Fruit fly (Drosophila melanogaster) whole organism, embryonic: ENCODE results near the gene Klp67A.

Experiments
- CG1024 ChIP-seq: fragments of 200-800 bp; sonication (Bioruptor generic); IDR thresholded peaks from 2 replicates; pipeline ENCODE4 v1.3.6; 2022; ENCODE audit warnings: missing biosample characterization, missing genetic modification characterization
- CG10321 ChIP-seq: fragments of 200-800 bp; sonication (Bioruptor generic); IDR thresholded peaks from 2 replicates; pipeline ENCODE4 v1.3.6; 2022; ENCODE audit warnings: missing biosample characterization, missing genetic modification characterization
- CG10654 ChIP-seq: fragments of 200-800 bp; sonication (Bioruptor generic); optimal IDR thresholded peaks from 2 replicates; lab custom pipeline; 2016; ENCODE audit warnings: missing biosample characterization, missing genetic modification characterization
- CG11398 ChIP-seq: fragments of 200-800 bp; sonication (Bioruptor generic); optimal IDR thresholded peaks from 2 replicates; lab custom pipeline; 2016; ENCODE audit warnings: missing biosample characterization, missing genetic modification characterization
- CG13123 ChIP-seq: fragments of 200-800 bp; sonication (Bioruptor generic); optimal IDR thresholded peaks from 2 replicates; lab custom pipeline; 2016; ENCODE audit warnings: missing biosample characterization, missing genetic modification characterization
- CG14441 ChIP-seq: fragments of 200-800 bp; sonication (Bioruptor generic); IDR thresholded peaks from 2 replicates; pipeline ENCODE4 v1.3.6; 2022; ENCODE audit warnings: missing biosample characterization, missing genetic modification characterization
- CG14860 ChIP-seq: fragments of 200-800 bp; sonication (Bioruptor generic); IDR thresholded peaks from 3 replicates; pipeline ENCODE4 v1.3.6; 2022; ENCODE audit warnings: missing biosample characterization, missing genetic modification characterization; ENCODE audit not compliant: partially characterized antibody
- CG16779 ChIP-seq: fragments of 200-800 bp; sonication (Bioruptor generic); IDR thresholded peaks from 2 replicates; pipeline ENCODE4 v1.3.6; 2022; ENCODE audit warnings: missing biosample characterization, missing genetic modification characterization
- CG18764 ChIP-seq: fragments of 200-800 bp; sonication (Bioruptor generic); optimal IDR thresholded peaks from 3 replicates; lab custom pipeline; 2016; ENCODE audit warnings: missing biosample characterization, missing genetic modification characterization
- CG2129 ChIP-seq: fragments of 200-800 bp; sonication (Bioruptor generic); IDR thresholded peaks from 2 replicates; pipeline ENCODE4 v1.3.6; 2022; ENCODE audit warnings: missing biosample characterization, missing genetic modification characterization; ENCODE audit not compliant: partially characterized antibody
- CG2199 ChIP-seq: fragments of 200-800 bp; sonication (Bioruptor generic); IDR thresholded peaks from 3 replicates; pipeline ENCODE4 v1.3.6; 2022; ENCODE audit warnings: missing biosample characterization, missing genetic modification characterization
- CG2712 ChIP-seq: fragments of 200-800 bp; optimal IDR thresholded peaks from 3 replicates; lab custom pipeline; 2019; ENCODE audit warnings: missing biosample characterization, mild to moderate bottlenecking, missing genetic modification characterization, moderate library complexity
- CG32532 ChIP-seq: fragments of 200-800 bp; sonication (Bioruptor generic); IDR thresholded peaks from 2 replicates; pipeline ENCODE4 v1.3.6; 2022; ENCODE audit warnings: missing biosample characterization, missing genetic modification characterization
- CG34224 ChIP-seq: fragments of 200-800 bp; sonication (Bioruptor generic); IDR thresholded peaks from 3 replicates; pipeline ENCODE4 v1.3.6; 2022; ENCODE audit warnings: missing biosample characterization, missing genetic modification characterization; ENCODE audit not compliant: partially characterized antibody
- CG34376 ChIP-seq: fragments of 200-800 bp; sonication (Bioruptor generic); optimal IDR thresholded peaks from 2 replicates; lab custom pipeline; 2018; ENCODE audit warnings: missing biosample characterization, mild to moderate bottlenecking, missing genetic modification characterization
- CG4282 ChIP-seq: fragments of 200-800 bp; sonication (Bioruptor generic); optimal IDR thresholded peaks from 2 replicates; lab custom pipeline; 2016; ENCODE audit warnings: missing biosample characterization, missing genetic modification characterization
- CG4424 ChIP-seq: fragments of 200-800 bp; sonication (Bioruptor generic); optimal IDR thresholded peaks from 3 replicates; lab custom pipeline; 2016; ENCODE audit warnings: missing biosample characterization, missing genetic modification characterization
- CG5180 ChIP-seq: fragments of 200-800 bp; sonication (Bioruptor generic); optimal IDR thresholded peaks from 3 replicates; lab custom pipeline; 2017; ENCODE audit warnings: missing biosample characterization, missing genetic modification characterization, mild to moderate bottlenecking, moderate library complexity, missing genetic modification reagents
- CG6175 ChIP-seq: fragments of 200-800 bp; sonication (Bioruptor generic); IDR thresholded peaks from 3 replicates; pipeline ENCODE4 v1.3.6; 2022; ENCODE audit warnings: missing biosample characterization, missing genetic modification characterization
- CG7271 ChIP-seq: fragments of 200-800 bp; sonication (Bioruptor generic); optimal IDR thresholded peaks from 2 replicates; lab custom pipeline; 2018; ENCODE audit warnings: missing biosample characterization, mild to moderate bottlenecking, missing genetic modification characterization, moderate library complexity
- CG7372 ChIP-seq: fragments of 200-800 bp; sonication (Bioruptor generic); IDR thresholded peaks from 2 replicates; pipeline ENCODE4 v1.3.6; 2022; ENCODE audit warnings: missing biosample characterization, missing genetic modification characterization
- CG7786 ChIP-seq: fragments of 200-800 bp; sonication (Bioruptor generic); optimal IDR thresholded peaks from 2 replicates; lab custom pipeline; 2016; ENCODE audit warnings: missing biosample characterization, missing genetic modification characterization
- D19A ChIP-seq: fragments of 200-800 bp; optimal IDR thresholded peaks from 3 replicates; lab custom pipeline; 2019; ENCODE audit warnings: missing biosample characterization, mild to moderate bottlenecking, missing genetic modification characterization, moderate library complexity
- Dbx ChIP-seq: fragments of 200-800 bp; sonication (Bioruptor generic); IDR thresholded peaks from 3 replicates; pipeline ENCODE4 v1.3.6; 2022; ENCODE audit warnings: missing biosample characterization, missing genetic modification characterization
- Drgx ChIP-seq: fragments of 200-800 bp; sonication (Bioruptor generic); IDR thresholded peaks from 2 replicates; pipeline ENCODE4 v1.3.6; 2022; ENCODE audit warnings: missing biosample characterization, missing genetic modification characterization
- Fer1 ChIP-seq: fragments of 200-800 bp; sonication (Bioruptor generic); optimal IDR thresholded peaks from 2 replicates; lab custom pipeline; 2017; ENCODE audit warnings: missing biosample characterization, mild to moderate bottlenecking, missing genetic modification characterization
- Fer2 ChIP-seq: fragments of 200-800 bp; sonication (Bioruptor generic); optimal IDR thresholded peaks from 2 replicates; lab custom pipeline; 2018; ENCODE audit warnings: missing biosample characterization, mild to moderate bottlenecking, missing genetic modification characterization, moderate library complexity
- Lhr ChIP-seq: fragments of 200-800 bp; sonication (Bioruptor generic); optimal IDR thresholded peaks from 3 replicates; lab custom pipeline; 2017; ENCODE audit warnings: mild to moderate bottlenecking, missing biosample characterization, missing genetic modification reagents, missing genetic modification characterization
- YL-1 ChIP-seq: fragments of 200-800 bp; sonication (Bioruptor generic); optimal IDR thresholded peaks from 3 replicates; lab custom pipeline; 2017; ENCODE audit warnings: missing biosample characterization, mild to moderate bottlenecking, missing genetic modification characterization
- bcd ChIP-seq: fragments of 200-800 bp; sonication (Bioruptor generic); optimal IDR thresholded peaks from 2 replicates; lab custom pipeline; 2017; ENCODE audit warnings: missing biosample characterization, mild to moderate bottlenecking, missing genetic modification characterization
- crc ChIP-seq: fragments of 200-800 bp; sonication (Bioruptor generic); optimal IDR thresholded peaks from 2 replicates; lab custom pipeline; 2016; ENCODE audit warnings: missing biosample characterization, missing genetic modification characterization
- cwo ChIP-seq: fragments of 200-800 bp; sonication (Bioruptor generic); optimal IDR thresholded peaks from 3 replicates; lab custom pipeline; 2017; ENCODE audit warnings: missing biosample characterization, missing genetic modification characterization, mild to moderate bottlenecking, moderate library complexity, missing genetic modification reagents
- dmrt11E ChIP-seq: fragments of 200-800 bp; sonication (Bioruptor generic); optimal IDR thresholded peaks from 3 replicates; lab custom pipeline; 2018; ENCODE audit warnings: missing biosample characterization, mild to moderate bottlenecking, missing genetic modification characterization, moderate library complexity
- dysf ChIP-seq: fragments of 200-800 bp; sonication (Bioruptor generic); IDR thresholded peaks from 3 replicates; pipeline ENCODE4 v1.3.6; 2022; ENCODE audit warnings: missing biosample characterization, missing genetic modification characterization
- en ChIP-seq: fragments of 200-800 bp; sonication (Bioruptor generic); optimal IDR thresholded peaks from 2 replicates; lab custom pipeline; 2016; ENCODE audit warnings: missing biosample characterization, missing genetic modification characterization
- gce ChIP-seq: fragments of 200-800 bp; sonication (Bioruptor generic); IDR thresholded peaks from 3 replicates; pipeline ENCODE4 v1.3.6; 2022; ENCODE audit warnings: missing biosample characterization, missing genetic modification characterization
- gem ChIP-seq: fragments of 200-800 bp; sonication (Bioruptor generic); optimal IDR thresholded peaks from 2 replicates; lab custom pipeline; 2019; ENCODE audit warnings: missing biosample characterization, mild to moderate bottlenecking, missing genetic modification characterization, moderate library complexity
- h ChIP-seq: fragments of >200 bp; optimal IDR thresholded peaks from 2 replicates; lab custom pipeline; 2017
- knrl ChIP-seq: fragments of 200-800 bp; sonication (Bioruptor generic); IDR thresholded peaks from 3 replicates; pipeline ENCODE4 v1.3.6; 2022; ENCODE audit warnings: missing biosample characterization, missing genetic modification characterization; ENCODE audit not compliant: partially characterized antibody
- lab ChIP-seq: fragments of 200-800 bp; sonication (Bioruptor generic); optimal IDR thresholded peaks from 3 replicates; lab custom pipeline; 2017; ENCODE audit warnings: missing biosample characterization, missing genetic modification characterization, mild to moderate bottlenecking, moderate library complexity, missing genetic modification reagents
- mld ChIP-seq: fragments of 200-800 bp; sonication (Bioruptor generic); IDR thresholded peaks from 3 replicates; pipeline ENCODE4 v1.3.6; 2022; ENCODE audit warnings: missing biosample characterization, missing genetic modification characterization; ENCODE audit not compliant: partially characterized antibody
- otp ChIP-seq: fragments of 200-800 bp; sonication (Bioruptor generic); IDR thresholded peaks from 3 replicates; pipeline ENCODE4, ENCODE4 v1.3.6; 2022; ENCODE audit warnings: missing biosample characterization, missing genetic modification characterization
- phol ChIP-seq: fragments of 200-800 bp; sonication (Bioruptor generic); optimal IDR thresholded peaks from 3 replicates; lab custom pipeline; 2018; ENCODE audit warnings: missing biosample characterization, mild to moderate bottlenecking, missing genetic modification characterization, moderate library complexity
- prd ChIP-seq, 3 experiments: fragments of >200 bp in 2 of 3; fragments of 200-800 bp in 1 of 3; sonication (Bioruptor generic) in 1 of 3; optimal IDR thresholded peaks in 2 of 3; IDR thresholded peaks in 1 of 3; 2 replicates in 2 of 3; 3 replicates in 1 of 3; pipeline versions ENCODE4 v1.3.6 to Lab custom; 2017 to 2022; ENCODE audit warnings: missing biosample characterization in 1 of 3, missing genetic modification characterization in 1 of 3
- row ChIP-seq: fragments of 200-800 bp; sonication (Bioruptor generic); IDR thresholded peaks from 3 replicates; pipeline ENCODE4 v1.3.6; 2022; ENCODE audit warnings: missing biosample characterization, missing genetic modification characterization
- stc ChIP-seq: fragments of 200-800 bp; sonication (Bioruptor generic); IDR thresholded peaks from 2 replicates; pipeline ENCODE4 v1.3.6; 2022; ENCODE audit warnings: missing biosample characterization, missing genetic modification characterization
- sug ChIP-seq: fragments of 200-800 bp; optimal IDR thresholded peaks from 2 replicates; lab custom pipeline; 2019; ENCODE audit warnings: missing biosample characterization, mild to moderate bottlenecking, missing genetic modification characterization, moderate library complexity
- vfl ChIP-seq: fragments of 200-800 bp; sonication (Bioruptor generic); optimal IDR thresholded peaks from 2 replicates; lab custom pipeline; 2016; ENCODE audit warnings: missing biosample characterization, missing genetic modification characterization
- wek ChIP-seq: fragments of 200-800 bp; sonication (Bioruptor generic); optimal IDR thresholded peaks from 3 replicates; lab custom pipeline; 2018; ENCODE audit warnings: missing biosample characterization, mild to moderate bottlenecking, missing genetic modification characterization, moderate library complexity
- zf30C ChIP-seq: fragments of 200-800 bp; sonication (Bioruptor generic); optimal IDR thresholded peaks from 3 replicates; lab custom pipeline; 2018; ENCODE audit warnings: missing biosample characterization, mild to moderate bottlenecking, missing genetic modification characterization

Klp67A gene

dm6 chr3L:9398435-9398981 is 31.7 kb upstream of the Klp67A start (continued):
- TF ChIP-seq phol (peak; percentile 4), CG32532 (GFP tag; lab: Robert Waterston, UW) (peak; percentile 37), stc (no peak), CG14860 (GFP tag; lab: Robert Waterston, UW) (no peak), CG7271 (tag; lab: Kevin White, UChicago) (no peak), CG4424 (peak; percentile 25), CG10654 (GFP tag; lab: Kevin White, UChicago) (peak; percentile 1), zf30C (GFP tag; lab: Kevin White, UChicago) (no peak), CG1024 (GFP tag; lab: Robert Waterston, UW) (peak; percentile 23; the same call in 1 of the 2 replicates), lab (GFP tag; lab: Kevin White, UChicago) (no peak), en (GFP tag; lab: Kevin White, UChicago) (no peak), gce (GFP tag; lab: Robert Waterston, UW) (no peak), mld (no peak), knrl (no peak), CG14441 (GFP tag; lab: Robert Waterston, UW) (0 out of 2 replicates have a peak, but pooled peaks have one; percentile 8), dysf (GFP tag; lab: Robert Waterston, UW) (peak; percentile 40; the same call in 1 of the 3 replicates), CG7786 (GFP tag; lab: Kevin White, UChicago) (no peak), CG18764 (no peak), sug (tag; lab: Kevin White, UChicago) (peak; percentile 30), CG5180 (GFP tag; lab: Kevin White, UChicago) (peak; percentile 18), CG13123 (no peak), Fer2 (no peak), CG6175 (peak; percentile 38; the same call in 1 of the 3 replicates), wek (GFP tag; lab: Kevin White, UChicago) (no peak), CG16779 (0 out of 2 replicates have a peak, but pooled peaks have one; percentile 20), crc (GFP tag; lab: Kevin White, UChicago) (no peak), YL-1 (GFP tag; lab: Kevin White, UChicago) (no peak), Fer1 (GFP tag; lab: Kevin White, UChicago) (no peak), CG2712 (peak; percentile 12), Drgx (GFP tag; lab: Robert Waterston, UW) (peak; percentile 42; the same call in 1 of the 2 replicates), gem (peak; percentile 24), Lhr (no peak), prd (optimal IDR thresholded peaks at IDR 0.05; lab: Kevin White, UChicago) (no peak), prd (GFP tag; IDR thresholded peaks at IDR 0.05; lab: Robert Waterston, UW) (peak; percentile 31; the same call in 1 of the 3 replicates), h (lab: Kevin White, UChicago) (no peak), CG7372 (no peak), D19A (tag; lab: Kevin White, UChicago) (peak; percentile 85), CG34224 (GFP tag; lab: Robert Waterston, UW) (no peak), CG11398 (GFP tag; lab: Kevin White, UChicago) (no peak), CG34376 (GFP tag; lab: Kevin White, UChicago) (no peak), row (GFP tag; lab: Robert Waterston, UW) (peak; percentile 59), vfl (GFP tag; lab: Kevin White, UChicago) (no peak), CG2199 (0 out of 3 replicates have a peak, but pooled peaks have one; percentile 45), CG4282 (GFP tag; lab: Kevin White, UChicago) (no peak), Dbx (GFP tag; lab: Robert Waterston, UW) (no peak), CG2129 (no peak), dmrt11E (tag; lab: Kevin White, UChicago) (no peak), bcd (GFP tag; lab: Kevin White, UChicago) (peak; percentile 15), CG10321 (GFP tag; lab: Robert Waterston, UW) (no peak), cwo (GFP tag; lab: Kevin White, UChicago) (no peak), otp (GFP tag; lab: Robert Waterston, UW) (0 out of 3 replicates have a peak, but pooled peaks have one; percentile 38)
